Worm (Caenorhabditis elegans) whole organism, mixed stage, embryonic: ENCODE results near the gene Y62E10A.23.

Source experiments
- M03D4.4 ChIP-seq: sonication (generic microtip); optimal IDR thresholded peaks from 2 replicates; lab custom pipeline; 2017; ENCODE audit warnings: mild to moderate bottlenecking, missing genetic modification characterization, missing compliant biosample characterization
- ceh-39 ChIP-seq: fragments of 150-350 bp; optimal IDR thresholded peaks from 2 replicates; lab custom pipeline; 2014; ENCODE audit warnings: missing biosample characterization, missing genetic modification characterization
- cnd-1 ChIP-seq: fragments of 200-800 bp; sonication (Bioruptor generic); optimal IDR thresholded peaks from 2 replicates; lab custom pipeline; 2018; ENCODE audit warnings: mild to moderate bottlenecking, missing genetic modification characterization, missing compliant biosample characterization
- elt-3 ChIP-seq: fragments of 150-350 bp; optimal IDR thresholded peaks from 2 replicates; lab custom pipeline; 2014; ENCODE audit warnings: missing biosample characterization, missing genetic modification characterization
- hlh-1 ChIP-seq: fragments of 150-350 bp; optimal IDR thresholded peaks from 2 replicates; lab custom pipeline; 2014; ENCODE audit warnings: missing biosample characterization, missing genetic modification reagents, missing genetic modification characterization
- lsy-2 ChIP-seq: fragments of 150-350 bp; optimal IDR thresholded peaks from 2 replicates; lab custom pipeline; 2014; ENCODE audit warnings: missing biosample characterization, missing genetic modification characterization
- mep-1 ChIP-seq: fragments of 150-350 bp; optimal IDR thresholded peaks from 2 replicates; lab custom pipeline; 2017; ENCODE audit warnings: missing biosample characterization, missing genetic modification reagents, missing genetic modification characterization, inconsistent platforms
- pha-4 ChIP-seq: fragments of 150-350 bp; optimal IDR thresholded peaks from 2 replicates; lab custom pipeline; 2018; ENCODE audit warnings: missing biosample characterization, missing genetic modification reagents, missing genetic modification characterization
- snpc-4 ChIP-seq: fragments of 150-350 bp; optimal IDR thresholded peaks from 2 replicates; lab custom pipeline; 2014; ENCODE audit warnings: missing biosample characterization, missing genetic modification characterization
- unc-39 ChIP-seq: fragments of 150-350 bp; optimal IDR thresholded peaks from 2 replicates; lab custom pipeline; 2014; ENCODE audit warnings: missing biosample characterization, missing genetic modification characterization
- ztf-11 ChIP-seq: fragments of 150-350 bp; optimal IDR thresholded peaks from 2 replicates; lab custom pipeline; 2014; ENCODE audit warnings: missing biosample characterization, missing genetic modification characterization

- TF ChIP-seq unc-39 (tag; lab: Kevin White, UChicago) (no peak), lsy-2 (peak; percentile 87), snpc-4 (no peak), ztf-11 (tag; lab: Kevin White, UChicago) (no peak), ceh-39 (tag; lab: Kevin White, UChicago) (no peak), elt-3 (tag; lab: Kevin White, UChicago) (no peak), hlh-1 (no peak), pha-4 (no peak), M03D4.4 (tag; lab: Kevin White, UChicago) (no peak), mep-1 (tag; lab: Kevin White, UChicago) (no peak), cnd-1 (no peak)
Observed at ce11 chrIV:13370235-13370739, 15.8 kb upstream of the Y62E10A.23 start, which contains the start of the genes rla-2, popl-7 and Y62E10A.24.
